Fruit fly (Drosophila melanogaster) whole organism, embryonic: ENCODE data around the gene Etfb.

Experiments
- CG10274 ChIP-seq: fragments of 200-800 bp; sonication (Bioruptor generic); optimal IDR thresholded peaks from 3 replicates; lab custom pipeline; 2017; ENCODE audit warnings: missing biosample characterization, mild to moderate bottlenecking, missing genetic modification characterization
- CG11398 ChIP-seq: fragments of 200-800 bp; sonication (Bioruptor generic); optimal IDR thresholded peaks from 2 replicates; lab custom pipeline; 2016; ENCODE audit warnings: missing biosample characterization, missing genetic modification characterization
- CG11504 ChIP-seq: fragments of 200-800 bp; sonication (Bioruptor generic); optimal IDR thresholded peaks from 3 replicates; lab custom pipeline; 2019; ENCODE audit warnings: missing biosample characterization, mild to moderate bottlenecking, missing genetic modification characterization, moderate library complexity
- CG12744 ChIP-seq: fragments of 200-800 bp; sonication (Bioruptor generic); optimal IDR thresholded peaks from 2 replicates; lab custom pipeline; 2016; ENCODE audit warnings: missing biosample characterization, missing genetic modification characterization
- CG14667 ChIP-seq: fragments of 200-800 bp; sonication (Bioruptor generic); IDR thresholded peaks from 2 replicates; pipeline ENCODE4 v1.3.6; 2022; ENCODE audit warnings: missing biosample characterization, missing genetic modification characterization
- CG14710 ChIP-seq: fragments of 200-800 bp; sonication (Bioruptor generic); optimal IDR thresholded peaks from 3 replicates; lab custom pipeline; 2019; ENCODE audit warnings: missing biosample characterization, mild to moderate bottlenecking, missing genetic modification characterization, moderate library complexity
- CG17361 ChIP-seq: fragments of 200-800 bp; sonication (Bioruptor generic); IDR thresholded peaks from 3 replicates; pipeline ENCODE4 v1.3.6; 2022; ENCODE audit warnings: missing biosample characterization, missing genetic modification characterization
- CG17385 ChIP-seq: fragments of 200-800 bp; sonication (Bioruptor generic); optimal IDR thresholded peaks from 3 replicates; lab custom pipeline; 2018; ENCODE audit warnings: missing biosample characterization, mild to moderate bottlenecking, missing genetic modification characterization
- CG1832 ChIP-seq: fragments of 200-800 bp; sonication (Bioruptor generic); optimal IDR thresholded peaks from 2 replicates; lab custom pipeline; 2017; ENCODE audit warnings: missing biosample characterization, mild to moderate bottlenecking, missing genetic modification characterization, inconsistent platforms
- CG18599 ChIP-seq: fragments of 200-800 bp; sonication (Bioruptor generic); optimal IDR thresholded peaks from 3 replicates; lab custom pipeline; 2017; ENCODE audit warnings: missing biosample characterization, missing genetic modification characterization, mild to moderate bottlenecking, moderate library complexity, missing genetic modification reagents
- CG2678 ChIP-seq: fragments of 200-800 bp; sonication (Bioruptor generic); optimal IDR thresholded peaks from 3 replicates; lab custom pipeline; 2019; ENCODE audit warnings: missing biosample characterization, mild to moderate bottlenecking, missing genetic modification characterization, moderate library complexity
- CG30431 ChIP-seq: fragments of 200-800 bp; sonication (Bioruptor generic); optimal IDR thresholded peaks from 2 replicates; lab custom pipeline; 2017; ENCODE audit warnings: missing biosample characterization, missing genetic modification characterization
- CG31365 ChIP-seq: fragments of 200-800 bp; sonication (Bioruptor generic); optimal IDR thresholded peaks from 2 replicates; lab custom pipeline; 2018; ENCODE audit warnings: missing biosample characterization, mild to moderate bottlenecking, missing genetic modification characterization
- CG34224 ChIP-seq: fragments of 200-800 bp; sonication (Bioruptor generic); IDR thresholded peaks from 3 replicates; pipeline ENCODE4 v1.3.6; 2022; ENCODE audit warnings: missing biosample characterization, missing genetic modification characterization; ENCODE audit not compliant: partially characterized antibody
- CG34376 ChIP-seq: fragments of 200-800 bp; sonication (Bioruptor generic); optimal IDR thresholded peaks from 2 replicates; lab custom pipeline; 2018; ENCODE audit warnings: missing biosample characterization, mild to moderate bottlenecking, missing genetic modification characterization
- CG4360 ChIP-seq: fragments of 200-800 bp; sonication (Bioruptor generic); IDR thresholded peaks from 2 replicates; pipeline ENCODE4 v1.3.6; 2022; ENCODE audit warnings: missing biosample characterization, missing genetic modification characterization
- CG4854 ChIP-seq: fragments of 200-800 bp; sonication (Bioruptor generic); optimal IDR thresholded peaks from 2 replicates; lab custom pipeline; 2016; ENCODE audit warnings: missing biosample characterization, missing genetic modification characterization, inconsistent platforms
- CG6854 ChIP-seq: fragments of 200-800 bp; sonication (Bioruptor generic); optimal IDR thresholded peaks from 3 replicates; lab custom pipeline; 2017; ENCODE audit warnings: missing biosample characterization, mild to moderate bottlenecking, missing genetic modification characterization
- CG7357 ChIP-seq: fragments of 200-800 bp; sonication (Bioruptor generic); IDR thresholded peaks from 3 replicates; pipeline ENCODE4 v1.3.6; 2022; ENCODE audit warnings: missing biosample characterization, missing genetic modification characterization
- CG7372 ChIP-seq: fragments of 200-800 bp; sonication (Bioruptor generic); IDR thresholded peaks from 2 replicates; pipeline ENCODE4 v1.3.6; 2022; ENCODE audit warnings: missing biosample characterization, missing genetic modification characterization
- CG8478 ChIP-seq: fragments of >200 bp; optimal IDR thresholded peaks from 2 replicates; lab custom pipeline; 2018
- CG9932 ChIP-seq: fragments of 200-800 bp; sonication (Bioruptor generic); IDR thresholded peaks from 2 replicates; pipeline ENCODE4 v1.3.6; 2022; ENCODE audit warnings: missing biosample characterization, missing genetic modification characterization
- Dad ChIP-seq: fragments of 200-800 bp; sonication (Bioruptor generic); optimal IDR thresholded peaks from 3 replicates; lab custom pipeline; 2016; ENCODE audit warnings: missing biosample characterization, missing genetic modification characterization
- Dfd ChIP-seq, 2 experiments: fragments of >200 bp; optimal IDR thresholded peaks; 2 replicates each; lab custom pipeline; 2017; ENCODE audit warnings: missing biosample characterization in 2 of 2, missing genetic modification characterization in 2 of 2
- Ets97D ChIP-seq: fragments of 200-800 bp; sonication (Bioruptor generic); optimal IDR thresholded peaks from 3 replicates; lab custom pipeline; 2016; ENCODE audit warnings: missing biosample characterization, missing genetic modification characterization
- Fer2 ChIP-seq: fragments of 200-800 bp; sonication (Bioruptor generic); optimal IDR thresholded peaks from 2 replicates; lab custom pipeline; 2018; ENCODE audit warnings: missing biosample characterization, mild to moderate bottlenecking, missing genetic modification characterization, moderate library complexity
- Hand ChIP-seq: fragments of 200-800 bp; sonication (Bioruptor generic); optimal IDR thresholded peaks from 2 replicates; lab custom pipeline; 2017; ENCODE audit warnings: mild to moderate bottlenecking, missing biosample characterization, missing genetic modification reagents, missing genetic modification characterization
- Neu2 ChIP-seq: fragments of 200-800 bp; sonication (Bioruptor generic); optimal IDR thresholded peaks from 3 replicates; lab custom pipeline; 2016; ENCODE audit warnings: missing biosample characterization, missing genetic modification characterization, borderline replicate concordance
- Optix ChIP-seq: fragments of 200-800 bp; sonication (Bioruptor generic); IDR thresholded peaks from 3 replicates; pipeline ENCODE4 v1.3.6; 2022; ENCODE audit warnings: missing biosample characterization, missing genetic modification characterization
- Ravus ChIP-seq: fragments of 200-800 bp; sonication (Bioruptor generic); IDR thresholded peaks from 2 replicates; pipeline ENCODE4 v1.3.6; 2022; ENCODE audit warnings: missing biosample characterization, missing genetic modification characterization
- Rfx ChIP-seq: fragments of 200-800 bp; sonication (Bioruptor generic); IDR thresholded peaks from 2 replicates; pipeline ENCODE4 v1.3.6; 2022; ENCODE audit warnings: missing biosample characterization, missing genetic modification characterization
- Sry-δ ChIP-seq: fragments of 200-800 bp; sonication (Bioruptor generic); optimal IDR thresholded peaks from 2 replicates; lab custom pipeline; 2016; ENCODE audit warnings: missing biosample characterization, missing genetic modification characterization
- Ssrp ChIP-seq: fragments of 200-800 bp; sonication (Bioruptor generic); optimal IDR thresholded peaks from 2 replicates; lab custom pipeline; 2018; ENCODE audit warnings: missing biosample characterization, mild to moderate bottlenecking, missing genetic modification characterization, moderate library complexity
- ab ChIP-seq: fragments of 200-800 bp; sonication (Bioruptor generic); optimal IDR thresholded peaks from 2 replicates; lab custom pipeline; 2016; ENCODE audit warnings: missing biosample characterization, missing genetic modification characterization
- ac ChIP-seq: fragments of 200-800 bp; sonication (Bioruptor generic); optimal IDR thresholded peaks from 3 replicates; lab custom pipeline; 2017; ENCODE audit warnings: missing biosample characterization, mild to moderate bottlenecking, missing genetic modification characterization
- bcd ChIP-seq: fragments of 200-800 bp; sonication (Bioruptor generic); optimal IDR thresholded peaks from 2 replicates; lab custom pipeline; 2017; ENCODE audit warnings: missing biosample characterization, mild to moderate bottlenecking, missing genetic modification characterization
- bsh ChIP-seq, 2 experiments: fragments of 200-800 bp; sonication (Bioruptor generic); optimal IDR thresholded peaks; 2 replicates each; lab custom pipeline; 2017 to 2018; ENCODE audit warnings: mild to moderate bottlenecking in 2 of 2, missing biosample characterization in 2 of 2, missing genetic modification characterization in 2 of 2, moderate library complexity in 1 of 2
- btn ChIP-seq: fragments of 200-800 bp; sonication (Bioruptor generic); optimal IDR thresholded peaks from 2 replicates; lab custom pipeline; 2016; ENCODE audit warnings: missing biosample characterization, missing genetic modification characterization
- caup ChIP-seq: fragments of 200-800 bp; sonication (Bioruptor generic); optimal IDR thresholded peaks from 3 replicates; lab custom pipeline; 2017; ENCODE audit warnings: missing biosample characterization, mild to moderate bottlenecking, missing genetic modification characterization, moderate library complexity; ENCODE audit not compliant: severe bottlenecking
- danr ChIP-seq: fragments of 200-800 bp; sonication (Bioruptor generic); IDR thresholded peaks from 2 replicates; pipeline ENCODE4 v1.3.6; 2022; ENCODE audit warnings: missing biosample characterization, missing genetic modification characterization
- dmrt99B ChIP-seq: fragments of 200-800 bp; sonication (Bioruptor generic); optimal IDR thresholded peaks from 2 replicates; lab custom pipeline; 2018; ENCODE audit warnings: missing biosample characterization, mild to moderate bottlenecking, missing genetic modification characterization, moderate library complexity
- gt ChIP-seq: fragments of 200-800 bp; sonication (Bioruptor generic); IDR thresholded peaks from 2 replicates; pipeline ENCODE4 v1.3.6; 2022; ENCODE audit warnings: missing biosample characterization, missing genetic modification characterization
- hkb ChIP-seq, 2 experiments: fragments of 200-800 bp in 1 of 2; fragments of >200 bp in 1 of 2; sonication (Bioruptor generic) in 1 of 2; IDR thresholded peaks in 1 of 2; optimal IDR thresholded peaks in 1 of 2; 2 replicates each; pipeline versions ENCODE4 v1.3.6 to Lab custom; 2017 to 2022; ENCODE audit warnings: missing biosample characterization in 1 of 2, missing genetic modification characterization in 1 of 2
- lab ChIP-seq: fragments of 200-800 bp; sonication (Bioruptor generic); optimal IDR thresholded peaks from 3 replicates; lab custom pipeline; 2017; ENCODE audit warnings: missing biosample characterization, missing genetic modification characterization, mild to moderate bottlenecking, moderate library complexity, missing genetic modification reagents
- lmd ChIP-seq: fragments of 200-800 bp; sonication (Bioruptor generic); IDR thresholded peaks from 2 replicates; pipeline ENCODE4 v1.3.6; 2022; ENCODE audit warnings: missing biosample characterization, missing genetic modification characterization
- oc ChIP-seq: fragments of 200-800 bp; sonication (Bioruptor generic); optimal IDR thresholded peaks from 2 replicates; lab custom pipeline; 2018; ENCODE audit warnings: missing biosample characterization, mild to moderate bottlenecking, missing genetic modification characterization, moderate library complexity
- sd ChIP-seq: fragments of 200-800 bp; sonication (Bioruptor generic); optimal IDR thresholded peaks from 3 replicates; lab custom pipeline; 2018; ENCODE audit warnings: missing biosample characterization, mild to moderate bottlenecking, missing genetic modification characterization, moderate library complexity
- sens ChIP-seq: fragments of 200-800 bp; sonication (Bioruptor generic); peaks from one replicate; lab custom pipeline; 2016; ENCODE audit warnings: missing biosample characterization, missing genetic modification characterization
- tna ChIP-seq: fragments of 200-800 bp; sonication (Bioruptor generic); IDR thresholded peaks from 2 replicates; pipeline ENCODE4 v1.3.6; 2022; ENCODE audit warnings: missing biosample characterization, missing genetic modification characterization; ENCODE audit not compliant: partially characterized antibody
- tx ChIP-seq: fragments of 200-800 bp; sonication (Bioruptor generic); optimal IDR thresholded peaks from 2 replicates; lab custom pipeline; 2016; ENCODE audit warnings: missing biosample characterization, missing genetic modification characterization
- usp ChIP-seq: fragments of >200 bp; optimal IDR thresholded peaks from 2 replicates; lab custom pipeline; 2017; ENCODE audit warnings: missing biosample characterization, missing genetic modification characterization

Etfb gene

dm6 chr3R:29782367-29782766 is 20.4 kb downstream of the Etfb start (continued):
- TF ChIP-seq Dfd (GFP tag; optimal IDR thresholded peaks at IDR 0.05; lab: Kevin White, UChicago) = no peak
- TF ChIP-seq CG14667 (GFP tag; lab: Robert Waterston, UW) = no peak
- TF ChIP-seq CG12744 (GFP tag; lab: Kevin White, UChicago) = no peak
- no peak for TF ChIP-seq btn (GFP tag; lab: Kevin White, UChicago)
- TF ChIP-seq CG7372 (GFP tag; lab: Robert Waterston, UW) = no peak
- TF ChIP-seq ab (GFP tag; lab: Kevin White, UChicago) = no peak
- peak; percentile 50 for TF ChIP-seq CG2678 (tag; lab: Kevin White, UChicago)
- TF ChIP-seq bcd (GFP tag; lab: Kevin White, UChicago) = no peak
- TF ChIP-seq CG14710 (tag; lab: Kevin White, UChicago) = no peak
- no peak for TF ChIP-seq CG9932 (GFP tag; lab: Robert Waterston, UW)
- no peak for TF ChIP-seq Dad (GFP tag; lab: Kevin White, UChicago)
- peak; percentile 30 for TF ChIP-seq sd (tag; lab: Kevin White, UChicago)
- no peak for TF ChIP-seq CG10274 (GFP tag; lab: Kevin White, UChicago)
- peak in 1 of 2 experiments; percentile 26 for TF ChIP-seq bsh (GFP tag; optimal IDR thresholded peaks at IDR 0.05; lab: Kevin White, UChicago)
- TF ChIP-seq Ets97D = no peak
- no peak for TF ChIP-seq CG11398
- TF ChIP-seq ac (GFP tag; lab: Kevin White, UChicago) = no peak
- no peak for TF ChIP-seq tx (GFP tag; lab: Kevin White, UChicago)
- TF ChIP-seq dmrt99B (tag; lab: Kevin White, UChicago) = peak; percentile 24
- TF ChIP-seq Sry-δ (GFP tag; lab: Kevin White, UChicago) = no peak
- TF ChIP-seq CG7357 (GFP tag; lab: Robert Waterston, UW) = no peak
- TF ChIP-seq Hand (GFP tag; lab: Kevin White, UChicago) = peak; percentile 46
- TF ChIP-seq CG34376 = peak; percentile 82
- TF ChIP-seq tna = peak; percentile 56; the same call in 1 of the 2 replicates
- TF ChIP-seq lmd (GFP tag; lab: Robert Waterston, UW) = no peak
- no peak for TF ChIP-seq CG4854 (GFP tag; lab: Kevin White, UChicago)
- no peak for TF ChIP-seq Ravus
- TF ChIP-seq hkb (optimal IDR thresholded peaks at IDR 0.05; lab: Kevin White, UChicago) = no peak
- TF ChIP-seq hkb (GFP tag; IDR thresholded peaks at IDR 0.05; lab: Robert Waterston, UW) = peak; percentile 49
- peak; percentile 65 for TF ChIP-seq lab (GFP tag; lab: Kevin White, UChicago)
- no peak for TF ChIP-seq usp
- peak; percentile 41 for TF ChIP-seq CG31365
- TF ChIP-seq sens (GFP tag; lab: Kevin White, UChicago) = peak; percentile 42
- TF ChIP-seq CG17361 (GFP tag; lab: Robert Waterston, UW) = no peak
- no peak for TF ChIP-seq danr (GFP tag; lab: Robert Waterston, UW)
- no peak for TF ChIP-seq CG4360 (GFP tag; lab: Robert Waterston, UW)
- peak; percentile 20 for TF ChIP-seq CG6854 (GFP tag; lab: Kevin White, UChicago)
- TF ChIP-seq Fer2 (tag; lab: Kevin White, UChicago) = no peak
- no peak for TF ChIP-seq gt
- TF ChIP-seq Ssrp (tag; lab: Kevin White, UChicago) = no peak
- TF ChIP-seq caup (GFP tag; lab: Kevin White, UChicago) = peak; percentile 71
- no peak for TF ChIP-seq oc (tag; lab: Kevin White, UChicago)
- TF ChIP-seq Optix (GFP tag; lab: Robert Waterston, UW) = no peak
- TF ChIP-seq CG1832 (GFP tag; lab: Kevin White, UChicago) = no peak
- TF ChIP-seq CG11504 (tag; lab: Kevin White, UChicago) = peak; percentile 25
- peak; percentile 39 for TF ChIP-seq CG17385 (GFP tag; lab: Kevin White, UChicago)
- TF ChIP-seq CG8478 (lab: Kevin White, UChicago) = no peak
- TF ChIP-seq CG34224 (GFP tag; lab: Robert Waterston, UW) = peak; percentile 64
- TF ChIP-seq Neu2 (GFP tag; lab: Kevin White, UChicago) = no peak
- no peak for TF ChIP-seq CG30431
- TF ChIP-seq CG18599 (GFP tag; lab: Kevin White, UChicago) = peak; percentile 46
- peak; percentile 19; the same call in 1 of the 2 replicates for TF ChIP-seq Rfx (GFP tag; lab: Robert Waterston, UW)
